Fruit fly (Drosophila melanogaster) whole organism, embryonic: Measurements from ENCODE around the gene CG15353.
A peak's percentile ranks its signal among the peaks of the same experiment; 100 is the strongest.

Experiments used
- CG10565 ChIP-seq: fragments of 200-800 bp; sonication (Bioruptor generic); optimal IDR thresholded peaks from 3 replicates; lab custom pipeline; 2016; ENCODE audit warnings: missing biosample characterization, mild to moderate bottlenecking, missing genetic modification characterization
- CG11695 ChIP-seq: fragments of 200-800 bp; sonication (Bioruptor generic); IDR thresholded peaks from 3 replicates; pipeline ENCODE4 v1.3.6; 2022; ENCODE audit warnings: missing biosample characterization, missing genetic modification characterization
- CG12155 ChIP-seq: fragments of 200-800 bp; sonication (Bioruptor generic); optimal IDR thresholded peaks from 3 replicates; lab custom pipeline; 2016; ENCODE audit warnings: missing biosample characterization, missing genetic modification characterization
- CG12659 ChIP-seq: fragments of 200-800 bp; sonication (Bioruptor generic); optimal IDR thresholded peaks from 3 replicates; lab custom pipeline; 2017; ENCODE audit warnings: mild to moderate bottlenecking, missing biosample characterization, missing genetic modification reagents, missing genetic modification characterization
- CG12942 ChIP-seq: fragments of 200-800 bp; sonication (Bioruptor generic); optimal IDR thresholded peaks from 3 replicates; lab custom pipeline; 2016; ENCODE audit warnings: missing biosample characterization, missing genetic modification characterization
- CG1529 ChIP-seq: fragments of 200-800 bp; sonication (Bioruptor generic); optimal IDR thresholded peaks from 3 replicates; lab custom pipeline; 2018; ENCODE audit warnings: missing biosample characterization, missing genetic modification characterization
- CG15514 ChIP-seq: fragments of 200-800 bp; sonication (Bioruptor generic); optimal IDR thresholded peaks from 3 replicates; lab custom pipeline; 2017; ENCODE audit warnings: missing biosample characterization, missing genetic modification characterization, mild to moderate bottlenecking, moderate library complexity, missing genetic modification reagents
- CG1603 ChIP-seq: fragments of 200-800 bp; sonication (Bioruptor generic); optimal IDR thresholded peaks from 2 replicates; lab custom pipeline; 2019; ENCODE audit warnings: missing biosample characterization, mild to moderate bottlenecking, missing genetic modification characterization, moderate library complexity
- CG16779 ChIP-seq: fragments of 200-800 bp; sonication (Bioruptor generic); IDR thresholded peaks from 2 replicates; pipeline ENCODE4 v1.3.6; 2022; ENCODE audit warnings: missing biosample characterization, missing genetic modification characterization
- CG17186 ChIP-seq: fragments of 200-800 bp; sonication (Bioruptor generic); optimal IDR thresholded peaks from 3 replicates; lab custom pipeline; 2017; ENCODE audit warnings: missing biosample characterization, missing genetic modification reagents, missing genetic modification characterization
- CG18764 ChIP-seq: fragments of 200-800 bp; sonication (Bioruptor generic); optimal IDR thresholded peaks from 3 replicates; lab custom pipeline; 2016; ENCODE audit warnings: missing biosample characterization, missing genetic modification characterization
- CG2199 ChIP-seq: fragments of 200-800 bp; sonication (Bioruptor generic); IDR thresholded peaks from 3 replicates; pipeline ENCODE4 v1.3.6; 2022; ENCODE audit warnings: missing biosample characterization, missing genetic modification characterization
- CG2712 ChIP-seq: fragments of 200-800 bp; optimal IDR thresholded peaks from 3 replicates; lab custom pipeline; 2019; ENCODE audit warnings: missing biosample characterization, mild to moderate bottlenecking, missing genetic modification characterization, moderate library complexity
- CG3065 ChIP-seq: fragments of 200-800 bp; sonication (Bioruptor generic); optimal IDR thresholded peaks from 2 replicates; lab custom pipeline; 2016; ENCODE audit warnings: missing biosample characterization, missing genetic modification characterization
- CG31388 ChIP-seq: fragments of 200-800 bp; sonication (Bioruptor generic); optimal IDR thresholded peaks from 2 replicates; lab custom pipeline; 2016; ENCODE audit warnings: missing biosample characterization, missing genetic modification characterization
- CG3838 ChIP-seq: fragments of 200-800 bp; sonication (Bioruptor generic); optimal IDR thresholded peaks from 3 replicates; lab custom pipeline; 2016; ENCODE audit warnings: missing biosample characterization, missing genetic modification characterization
- CG42726 ChIP-seq: fragments of 200-800 bp; sonication (Bioruptor generic); IDR thresholded peaks from 2 replicates; pipeline ENCODE4 v1.3.6; 2022; ENCODE audit warnings: missing biosample characterization, missing genetic modification characterization; ENCODE audit not compliant: partially characterized antibody
- CG4730 ChIP-seq: fragments of 200-800 bp; sonication (Bioruptor generic); IDR thresholded peaks from 2 replicates; pipeline ENCODE4 v1.3.6; 2022; ENCODE audit warnings: missing biosample characterization, missing genetic modification characterization
- CG5245 ChIP-seq: fragments of 200-800 bp; sonication (Bioruptor generic); optimal IDR thresholded peaks from 3 replicates; lab custom pipeline; 2016; ENCODE audit warnings: missing biosample characterization, missing genetic modification characterization
- CG5953 ChIP-seq: fragments of 200-800 bp; sonication (Bioruptor generic); IDR thresholded peaks from 2 replicates; pipeline ENCODE4 v1.3.6; 2022; ENCODE audit warnings: missing biosample characterization, missing genetic modification characterization
- CG7745 ChIP-seq: fragments of 200-800 bp; sonication (Bioruptor generic); optimal IDR thresholded peaks from 2 replicates; lab custom pipeline; 2018; ENCODE audit warnings: missing biosample characterization, mild to moderate bottlenecking, missing genetic modification characterization, moderate library complexity
- CG9215 ChIP-seq: fragments of 200-800 bp; sonication (Bioruptor generic); IDR thresholded peaks from 2 replicates; pipeline ENCODE4 v1.3.6; 2022; ENCODE audit warnings: missing biosample characterization, missing genetic modification characterization
- CkIIα-i1 ChIP-seq: fragments of 200-800 bp; sonication (Bioruptor generic); IDR thresholded peaks from 2 replicates; pipeline ENCODE4 v1.3.6; 2022; ENCODE audit warnings: missing biosample characterization, missing genetic modification characterization
- Deaf1 ChIP-seq: fragments of 200-800 bp; optimal IDR thresholded peaks from 3 replicates; lab custom pipeline; 2019; ENCODE audit warnings: missing biosample characterization, mild to moderate bottlenecking, missing genetic modification characterization, moderate library complexity
- Dek ChIP-seq: fragments of 200-800 bp; sonication (Bioruptor generic); optimal IDR thresholded peaks from 3 replicates; lab custom pipeline; 2019; ENCODE audit warnings: missing biosample characterization, mild to moderate bottlenecking, missing genetic modification characterization, moderate library complexity
- Dp ChIP-seq: fragments of 200-800 bp; sonication (Bioruptor generic); optimal IDR thresholded peaks from 2 replicates; lab custom pipeline; 2018; ENCODE audit warnings: missing biosample characterization, mild to moderate bottlenecking, missing genetic modification characterization, moderate library complexity
- HmgZ ChIP-seq: fragments of 200-800 bp; sonication (Bioruptor generic); optimal IDR thresholded peaks from 2 replicates; lab custom pipeline; 2018; ENCODE audit warnings: missing biosample characterization, mild to moderate bottlenecking, missing genetic modification characterization
- Hr78 ChIP-seq, 2 experiments: fragments of 200-800 bp in 1 of 2; fragments of >200 bp in 1 of 2; sonication (Bioruptor generic) in 1 of 2; optimal IDR thresholded peaks; 2 replicates each; lab custom pipeline; 2017 to 2019; ENCODE audit warnings: missing biosample characterization in 2 of 2, missing genetic modification characterization in 2 of 2, mild to moderate bottlenecking in 1 of 2, moderate library complexity in 1 of 2
- Hsf ChIP-seq: fragments of 200-800 bp; sonication (Bioruptor generic); optimal IDR thresholded peaks from 3 replicates; lab custom pipeline; 2016; ENCODE audit warnings: missing biosample characterization, missing genetic modification characterization
- Med ChIP-seq: fragments of 200-800 bp; sonication (Bioruptor generic); peaks from one replicate; lab custom pipeline; 2016; ENCODE audit warnings: missing biosample characterization, missing genetic modification characterization, mild to moderate bottlenecking, inconsistent platforms, moderate library complexity
- Mes4 ChIP-seq: fragments of 200-800 bp; sonication (Bioruptor generic); optimal IDR thresholded peaks from 2 replicates; lab custom pipeline; 2016; ENCODE audit warnings: missing biosample characterization, missing genetic modification characterization
- NC2α ChIP-seq: fragments of 200-800 bp; sonication (Bioruptor generic); optimal IDR thresholded peaks from 2 replicates; lab custom pipeline; 2016; ENCODE audit warnings: missing biosample characterization, missing genetic modification characterization
- Opbp ChIP-seq: fragments of 200-800 bp; sonication (Bioruptor generic); IDR thresholded peaks from 3 replicates; pipeline ENCODE4 v1.3.6; 2022; ENCODE audit warnings: missing biosample characterization, missing genetic modification characterization; ENCODE audit not compliant: partially characterized antibody
- Stat92E ChIP-seq, 3 experiments: fragments of >200 bp in 2 of 3; fragments of 200-800 bp in 1 of 3; sonication (Bioruptor generic) in 1 of 3; optimal IDR thresholded peaks; 2 replicates each; lab custom pipeline; 2017 to 2019; ENCODE audit warnings: missing biosample characterization in 3 of 3, missing genetic modification characterization in 3 of 3, mild to moderate bottlenecking in 1 of 3, moderate library complexity in 1 of 3
- TFAM ChIP-seq: fragments of 200-800 bp; sonication (Bioruptor generic); optimal IDR thresholded peaks from 2 replicates; lab custom pipeline; 2017; ENCODE audit warnings: missing biosample characterization, missing genetic modification characterization, inconsistent platforms
- bab2 ChIP-seq: fragments of 200-800 bp; sonication (Bioruptor generic); optimal IDR thresholded peaks from 2 replicates; lab custom pipeline; 2016; ENCODE audit warnings: missing biosample characterization, missing genetic modification characterization
- bcd ChIP-seq: fragments of 200-800 bp; sonication (Bioruptor generic); optimal IDR thresholded peaks from 2 replicates; lab custom pipeline; 2017; ENCODE audit warnings: missing biosample characterization, mild to moderate bottlenecking, missing genetic modification characterization
- chif ChIP-seq, 2 experiments: fragments of 200-800 bp; sonication (Bioruptor generic); optimal IDR thresholded peaks; 3 replicates each; lab custom pipeline; 2016; ENCODE audit warnings: missing biosample characterization in 2 of 2, missing genetic modification characterization in 2 of 2
- chinmo ChIP-seq: fragments of 200-800 bp; sonication (Bioruptor generic); IDR thresholded peaks from 4 replicates; pipeline ENCODE4 v1.3.6; 2022; ENCODE audit warnings: missing biosample characterization, missing genetic modification characterization; ENCODE audit not compliant: partially characterized antibody
- ewg ChIP-seq: fragments of 200-800 bp; sonication (Bioruptor generic); optimal IDR thresholded peaks from 3 replicates; lab custom pipeline; 2017; ENCODE audit warnings: mild to moderate bottlenecking, missing biosample characterization, missing genetic modification reagents, missing genetic modification characterization
- klu ChIP-seq: fragments of 200-800 bp; sonication (Bioruptor generic); IDR thresholded peaks from 2 replicates; pipeline ENCODE4 v1.3.6; 2022; ENCODE audit warnings: missing biosample characterization, missing genetic modification characterization
- rib ChIP-seq: fragments of 200-800 bp; sonication (Bioruptor generic); IDR thresholded peaks from 2 replicates; pipeline ENCODE4 v1.3.6; 2022; ENCODE audit warnings: missing biosample characterization, missing genetic modification characterization
- sd ChIP-seq: fragments of 200-800 bp; sonication (Bioruptor generic); optimal IDR thresholded peaks from 3 replicates; lab custom pipeline; 2018; ENCODE audit warnings: missing biosample characterization, mild to moderate bottlenecking, missing genetic modification characterization, moderate library complexity
- slp2 ChIP-seq: fragments of 200-800 bp; sonication (Bioruptor generic); optimal IDR thresholded peaks from 2 replicates; lab custom pipeline; 2016; ENCODE audit warnings: missing biosample characterization, missing genetic modification characterization
- sna ChIP-seq: fragments of 200-800 bp; sonication (Bioruptor generic); IDR thresholded peaks from 2 replicates; pipeline ENCODE4 v1.3.6; 2022; ENCODE audit warnings: missing biosample characterization, missing genetic modification characterization; ENCODE audit not compliant: partially characterized antibody
- tx ChIP-seq: fragments of 200-800 bp; sonication (Bioruptor generic); optimal IDR thresholded peaks from 2 replicates; lab custom pipeline; 2016; ENCODE audit warnings: missing biosample characterization, missing genetic modification characterization
- zen ChIP-seq: fragments of 200-800 bp; sonication (Bioruptor generic); optimal IDR thresholded peaks from 3 replicates; lab custom pipeline; 2018; ENCODE audit warnings: missing biosample characterization, mild to moderate bottlenecking, missing genetic modification characterization, moderate library complexity
- zen2 ChIP-seq: fragments of 200-800 bp; sonication (Bioruptor generic); IDR thresholded peaks from 3 replicates; pipeline ENCODE4 v1.3.6; 2022; ENCODE audit warnings: missing biosample characterization, missing genetic modification characterization; ENCODE audit not compliant: partially characterized antibody

Gene CG15353

dm6 chr2L:2008980-2009954 lies 2.3 kb upstream of the CG15353 start, which contains the start of gene CG4238 (continued):
- TF ChIP-seq CG10565 (GFP tag; lab: Kevin White, UChicago) = no peak
- no peak for TF ChIP-seq CG11695
- TF ChIP-seq tx (GFP tag; lab: Kevin White, UChicago) = no peak
- peak; percentile 79 for TF ChIP-seq Opbp (GFP tag; lab: Robert Waterston, UW)
- peak; percentile 30 for TF ChIP-seq CG12659 (GFP tag; lab: Kevin White, UChicago)
- TF ChIP-seq Dek = peak; percentile 27
- TF ChIP-seq CG5245 (GFP tag; lab: Kevin White, UChicago) = no peak
- TF ChIP-seq chinmo = peak; percentile 83; the same call in 3 of the 4 replicates
- TF ChIP-seq CG2199 = no peak
- peak; percentile 99 for TF ChIP-seq sd (tag; lab: Kevin White, UChicago)
- no peak for TF ChIP-seq CG7745 (tag; lab: Kevin White, UChicago)
- TF ChIP-seq zen2 (GFP tag; lab: Robert Waterston, UW) = no peak
- TF ChIP-seq CG3838 (GFP tag; lab: Kevin White, UChicago) = no peak
- TF ChIP-seq CG3065 (GFP tag; lab: Kevin White, UChicago) = no peak
- TF ChIP-seq CG15514 (GFP tag; lab: Kevin White, UChicago) = peak; percentile 28
- TF ChIP-seq sna (GFP tag; lab: Robert Waterston, UW) = no peak
- peak; percentile 18 for TF ChIP-seq CG12155 (GFP tag; lab: Kevin White, UChicago)
- peak; percentile 61 for TF ChIP-seq Med (GFP tag; lab: Kevin White, UChicago)
- TF ChIP-seq bcd (GFP tag; lab: Kevin White, UChicago) = no peak
- 0 out of 2 replicates have a peak, but pooled peaks have one; percentile 34 for TF ChIP-seq rib (GFP tag; lab: Robert Waterston, UW)
- TF ChIP-seq TFAM (GFP tag; lab: Kevin White, UChicago) = no peak
- TF ChIP-seq CG31388 (GFP tag; lab: Kevin White, UChicago) = no peak
- TF ChIP-seq CG18764 = no peak
- TF ChIP-seq CG4730 (GFP tag; lab: Robert Waterston, UW) = no peak
- TF ChIP-seq CG1529 (GFP tag; lab: Kevin White, UChicago) = no peak
- TF ChIP-seq CkIIα-i1 (GFP tag; lab: Robert Waterston, UW) = no peak
- no peak for TF ChIP-seq klu
- TF ChIP-seq CG9215 (GFP tag; lab: Robert Waterston, UW) = no peak
- no peak for TF ChIP-seq bab2
- TF ChIP-seq CG2712 (tag; lab: Kevin White, UChicago) = peak; percentile 100
- peak; percentile 88 for TF ChIP-seq CG42726
- no peak for TF ChIP-seq Hsf (GFP tag; lab: Kevin White, UChicago)
- TF ChIP-seq zen = peak; percentile 55
- TF ChIP-seq Mes4 (GFP tag; lab: Kevin White, UChicago) = no peak
- TF ChIP-seq slp2 = no peak
- TF ChIP-seq ewg = no peak
- TF ChIP-seq CG12942 (GFP tag; lab: Kevin White, UChicago) = no peak
- TF ChIP-seq HmgZ (tag; lab: Kevin White, UChicago) = peak; percentile 57
- peak; percentile 7 for TF ChIP-seq Deaf1 (tag; lab: Kevin White, UChicago)
- peak; percentile 5 for TF ChIP-seq CG17186 (GFP tag; lab: Kevin White, UChicago)
- peak; percentile 49 for TF ChIP-seq CG1603 (tag; lab: Kevin White, UChicago)
- peak; percentile 42 for TF ChIP-seq Dp (GFP tag; lab: Kevin White, UChicago)
- no peak for TF ChIP-seq CG5953 (GFP tag; lab: Robert Waterston, UW)
- TF ChIP-seq CG16779 (GFP tag; lab: Robert Waterston, UW) = no peak
- no peak for TF ChIP-seq chif (GFP tag; optimal IDR thresholded peaks at IDR 0.05; lab: Kevin White, UChicago)
- peak in 1 of 3 experiments; percentile 26 for TF ChIP-seq Stat92E (GFP tag; optimal IDR thresholded peaks at IDR 0.05; lab: Kevin White, UChicago)
- TF ChIP-seq NC2α (GFP tag; lab: Kevin White, UChicago) = no peak
- TF ChIP-seq Hr78 (GFP tag; optimal IDR thresholded peaks at IDR 0.05; lab: Kevin White, UChicago) = no peak
